Worm (Caenorhabditis elegans): Measurements from ENCODE around the gene T26H5.9.

The T26H5.9 gene

ce11 chrV:15484537-15484936 lies 39.8 kb downstream of the T26H5.9 start, which contains the start of gene C06B8.3:
Gene C06B8.3, minus strand, starts transcription at chrV:15484637.
- no peak for TF ChIP-seq ref-1 (GFP tag; conservative IDR thresholded peaks at IDR 0.05)
- TF ChIP-seq flt-1 (GFP tag; IDR thresholded peaks at IDR 0.05), result no peak
- TF ChIP-seq tab-1 (GFP tag; IDR thresholded peaks at IDR 0.05), result no peak

ce11 chrV:15487764-15488163 lies 43.0 kb downstream of the T26H5.9 start, which contains the start of gene srw-21:
Gene srw-21, plus strand, starts transcription at chrV:15488064.
- TF ChIP-seq klf-2 (GFP tag; conservative IDR thresholded peaks at IDR 0.05), result no peak
- TF ChIP-seq tab-1 (GFP tag; IDR thresholded peaks at IDR 0.05), result no peak
- no peak for TF ChIP-seq med-1 (GFP tag; optimal IDR thresholded peaks at IDR 0.05; ENCODE audit: insufficient read depth)
- TF ChIP-seq ztf-29 (GFP tag; IDR thresholded peaks at IDR 0.05), result no peak
- no peak for TF ChIP-seq ztf-23 (GFP tag; IDR thresholded peaks at IDR 0.05)
- no peak for TF ChIP-seq flt-1 (GFP tag; IDR thresholded peaks at IDR 0.05)
- TF ChIP-seq T22C8.4 (GFP tag; IDR thresholded peaks at IDR 0.05), result no peak
- no peak for TF ChIP-seq cog-1 (tag; optimal IDR thresholded peaks at IDR 0.05)
- TF ChIP-seq ref-1 (GFP tag; conservative IDR thresholded peaks at IDR 0.05), result no peak

- TF ChIP-seq T22C8.4 (GFP tag; IDR thresholded peaks at IDR 0.05) (no peak), tab-1 (GFP tag; IDR thresholded peaks at IDR 0.05) (no peak), ztf-29 (GFP tag; IDR thresholded peaks at IDR 0.05) (no peak), flt-1 (GFP tag; IDR thresholded peaks at IDR 0.05) (no peak), cog-1 (tag; optimal IDR thresholded peaks at IDR 0.05) (no peak), med-1 (GFP tag; optimal IDR thresholded peaks at IDR 0.05; ENCODE audit: insufficient read depth) (no peak), ztf-23 (GFP tag; IDR thresholded peaks at IDR 0.05) (no peak), ref-1 (GFP tag; conservative IDR thresholded peaks at IDR 0.05) (no peak), klf-2 (GFP tag; conservative IDR thresholded peaks at IDR 0.05) (no peak)
Observed at ce11 chrV:15492518-15492917, 47.8 kb downstream of the T26H5.9 start, which contains the start of gene str-264. Gene str-264, minus strand, starts transcription at chrV:15492618.

ce11 chrV:15493680-15494079 lies 49.0 kb downstream of the T26H5.9 start, which contains the start of gene srh-218:
Gene srh-218, plus strand, starts transcription at chrV:15493980.
- TF ChIP-seq med-1 (GFP tag; optimal IDR thresholded peaks at IDR 0.05; ENCODE audit: insufficient read depth) (no peak), cog-1 (tag; optimal IDR thresholded peaks at IDR 0.05) (no peak), ztf-23 (GFP tag; IDR thresholded peaks at IDR 0.05) (no peak), flt-1 (GFP tag; IDR thresholded peaks at IDR 0.05) (no peak), T22C8.4 (GFP tag; IDR thresholded peaks at IDR 0.05) (no peak), tab-1 (GFP tag; IDR thresholded peaks at IDR 0.05) (no peak), ztf-29 (GFP tag; IDR thresholded peaks at IDR 0.05) (no peak), klf-2 (GFP tag; conservative IDR thresholded peaks at IDR 0.05) (no peak), ref-1 (GFP tag; conservative IDR thresholded peaks at IDR 0.05) (no peak)
